Worm (Caenorhabditis elegans) whole organism, L4 larva: Measurements from ENCODE around the gene Y53G8AR.6.
"Not testable (repeated sequence)": the region's sequence is repeated elsewhere in the genome, so short reads cannot be mapped to it uniquely, and the experiment has no call there.

ENCODE experiments used
- D1046.2 ChIP-seq: fragments of 200-800 bp; sonication (Bioruptor generic); IDR thresholded peaks from 2 replicates; pipeline ENCODE4 v1.3.6; 2022; ENCODE audit warnings: missing genetic modification characterization, missing compliant biosample characterization
- F10B5.3 ChIP-seq: sonication (generic microtip); optimal IDR thresholded peaks from 2 replicates; lab custom pipeline; 2016; ENCODE audit warnings: mild to moderate bottlenecking, missing genetic modification characterization, missing compliant biosample characterization
- F26F4.8 ChIP-seq: fragments of 200-800 bp; sonication (Bioruptor generic); conservative IDR thresholded peaks from 2 replicates; pipeline ENCODE4 v1.3.6; 2022; ENCODE audit warnings: missing genetic modification characterization, missing compliant biosample characterization
- F49E8.2 ChIP-seq: sonication (generic microtip); optimal IDR thresholded peaks from 2 replicates; lab custom pipeline; 2016; ENCODE audit warnings: missing compliant biosample characterization, mild to moderate bottlenecking, missing genetic modification characterization, borderline replicate concordance
- Y48G9A.11 ChIP-seq: fragments of 200-800 bp; sonication (Bioruptor generic); IDR thresholded peaks from 2 replicates; pipeline ENCODE4 v1.3.6; 2022; ENCODE audit warnings: missing genetic modification reagents, missing genetic modification characterization, missing compliant biosample characterization
- Y75B8A.6 ChIP-seq: fragments of 200-800 bp; sonication (Bioruptor generic); IDR thresholded peaks from 2 replicates; pipeline ENCODE4 v1.3.6; 2022; ENCODE audit warnings: missing genetic modification reagents, missing genetic modification characterization, missing compliant biosample characterization
- ZK546.5 ChIP-seq, 2 experiments: sonication (generic microtip); optimal IDR thresholded peaks; 2 replicates each; lab custom pipeline; 2017; ENCODE audit warnings: missing biosample characterization in 2 of 2, missing genetic modification characterization in 2 of 2
- aha-1 ChIP-seq: fragments of 150-350 bp; peaks from one replicate; lab custom pipeline; 2014; ENCODE audit warnings: missing biosample characterization, missing genetic modification characterization
- aly-2 ChIP-seq: sonication (generic microtip); optimal IDR thresholded peaks from 2 replicates; lab custom pipeline; 2018; ENCODE audit warnings: missing biosample characterization, missing genetic modification characterization
- ama-1 ChIP-seq: fragments of 150-350 bp; optimal IDR thresholded peaks from 2 replicates; lab custom pipeline; 2014; ENCODE audit warnings: inconsistent platforms, mixed read lengths
- attf-4 ChIP-seq: sonication (generic microtip); optimal IDR thresholded peaks from 3 replicates; lab custom pipeline; 2017; ENCODE audit warnings: missing biosample characterization, missing genetic modification characterization
- ceh-28 ChIP-seq: fragments of 150-350 bp; optimal IDR thresholded peaks from 2 replicates; lab custom pipeline; 2014; ENCODE audit warnings: missing biosample characterization, missing genetic modification reagents, missing genetic modification characterization
- ctbp-1 ChIP-seq: fragments of 200-800 bp; sonication (Bioruptor generic); IDR thresholded peaks from 2 replicates; pipeline ENCODE4 v1.3.6; 2022; ENCODE audit warnings: missing genetic modification reagents, missing genetic modification characterization, missing compliant biosample characterization
- daf-8 ChIP-seq: fragments of 200-800 bp; sonication (Bioruptor generic); IDR thresholded peaks from 2 replicates; pipeline ENCODE4 v1.3.6; 2022; ENCODE audit warnings: missing genetic modification characterization, missing compliant biosample characterization
- gei-8 ChIP-seq: fragments of 200-800 bp; sonication (Bioruptor generic); optimal IDR thresholded peaks from 2 replicates; lab custom pipeline; 2018; ENCODE audit warnings: mild to moderate bottlenecking, missing genetic modification characterization, missing compliant biosample characterization
- hlh-11 ChIP-seq: fragments of 200-800 bp; sonication (Bioruptor generic); optimal IDR thresholded peaks from 2 replicates; lab custom pipeline; 2018; ENCODE audit warnings: mild to moderate bottlenecking, missing genetic modification characterization, missing compliant biosample characterization
- hlh-30 ChIP-seq: sonication (generic microtip); optimal IDR thresholded peaks from 2 replicates; lab custom pipeline; 2017; ENCODE audit warnings: antibody characterized with exemption, mild to moderate bottlenecking, missing genetic modification characterization, missing compliant biosample characterization; ENCODE audit not compliant: insufficient read depth
- hmg-1.1 ChIP-seq: fragments of 200-800 bp; sonication (Bioruptor generic); IDR thresholded peaks from 2 replicates; pipeline ENCODE4 v1.3.6; 2022; ENCODE audit warnings: missing genetic modification reagents, missing genetic modification characterization, missing compliant biosample characterization
- lin-29 ChIP-seq: fragments of 200-800 bp; sonication (Bioruptor generic); IDR thresholded peaks from 2 replicates; pipeline ENCODE4 v1.3.6; 2022; ENCODE audit warnings: missing genetic modification reagents, missing genetic modification characterization, missing compliant biosample characterization
- lin-38 ChIP-seq: fragments of 200-800 bp; sonication (Bioruptor generic); IDR thresholded peaks from 2 replicates; pipeline ENCODE4 v1.3.6; 2022; ENCODE audit warnings: missing genetic modification reagents, missing genetic modification characterization, missing compliant biosample characterization
- lin-39 ChIP-seq: fragments of 150-350 bp; optimal IDR thresholded peaks from 2 replicates; lab custom pipeline; 2014; ENCODE audit warnings: missing biosample characterization, missing genetic modification reagents, missing genetic modification characterization
- madf-5 ChIP-seq, 2 experiments: fragments of 200-800 bp; sonication (Bioruptor generic); IDR thresholded peaks; 2 replicates each; pipeline ENCODE4 v1.3.6; 2022; ENCODE audit warnings: missing compliant biosample characterization in 2 of 2, missing genetic modification characterization in 2 of 2
- mep-1 ChIP-seq: fragments of 150-350 bp; sonication (generic microtip); optimal IDR thresholded peaks from 3 replicates; lab custom pipeline; 2014; ENCODE audit warnings: missing biosample characterization, missing genetic modification characterization
- nhr-10 ChIP-seq: fragments of 150-350 bp; optimal IDR thresholded peaks from 2 replicates; lab custom pipeline; 2014; ENCODE audit warnings: missing biosample characterization, missing genetic modification characterization
- nhr-11 ChIP-seq: fragments of 150-350 bp; optimal IDR thresholded peaks from 2 replicates; lab custom pipeline; 2014; ENCODE audit warnings: missing biosample characterization, missing genetic modification characterization
- nhr-42 ChIP-seq: fragments of 200-800 bp; sonication (Bioruptor generic); IDR thresholded peaks from 2 replicates; pipeline ENCODE4 v1.3.6; 2022; ENCODE audit warnings: missing genetic modification characterization, missing compliant biosample characterization
- nhr-6 ChIP-seq: fragments of 150-350 bp; optimal IDR thresholded peaks from 2 replicates; lab custom pipeline; 2014; ENCODE audit warnings: missing biosample characterization, missing genetic modification characterization
- nhr-76 ChIP-seq: fragments of 150-350 bp; optimal IDR thresholded peaks from 2 replicates; lab custom pipeline; 2014; ENCODE audit warnings: missing biosample characterization, missing genetic modification characterization
- php-3 ChIP-seq: fragments of 200-800 bp; sonication (Bioruptor generic); IDR thresholded peaks from 2 replicates; pipeline ENCODE4 v1.3.6; 2022; ENCODE audit warnings: missing genetic modification reagents, missing genetic modification characterization, missing compliant biosample characterization
- set-16 ChIP-seq: fragments of 200-800 bp; sonication (Bioruptor generic); IDR thresholded peaks from 2 replicates; pipeline ENCODE4 v1.3.6; 2022; ENCODE audit warnings: missing genetic modification reagents, missing genetic modification characterization, missing compliant biosample characterization
- snpc-1.2 ChIP-seq: fragments of 200-800 bp; sonication (Bioruptor generic); IDR thresholded peaks from 2 replicates; pipeline ENCODE4 v1.3.6; 2022; ENCODE audit warnings: missing genetic modification reagents, missing genetic modification characterization, missing compliant biosample characterization
- tag-97 ChIP-seq: fragments of 200-800 bp; sonication (Bioruptor generic); IDR thresholded peaks from 2 replicates; pipeline ENCODE4 v1.3.6; 2022; ENCODE audit warnings: missing genetic modification characterization, missing compliant biosample characterization
- unc-130 ChIP-seq: sonication (generic microtip); optimal IDR thresholded peaks from 2 replicates; lab custom pipeline; 2016; ENCODE audit warnings: missing genetic modification reagents, missing genetic modification characterization, missing compliant biosample characterization
- zag-1 ChIP-seq: fragments of 150-350 bp; optimal IDR thresholded peaks from 2 replicates; lab custom pipeline; 2014; ENCODE audit warnings: missing biosample characterization, missing genetic modification characterization
- zip-11 ChIP-seq: fragments of 200-800 bp; sonication (Bioruptor generic); IDR thresholded peaks from 2 replicates; pipeline ENCODE4 v1.3.6; 2022; ENCODE audit warnings: missing genetic modification characterization, missing compliant biosample characterization
- ztf-11 ChIP-seq: fragments of 150-350 bp; optimal IDR thresholded peaks from 2 replicates; lab custom pipeline; 2014; ENCODE audit warnings: missing biosample characterization, missing genetic modification characterization

Gene Y53G8AR.6

ce11 chrIII:3323906-3324305 is 29.4 kb downstream of the Y53G8AR.6 start (continued):
- no peak for TF ChIP-seq ceh-28 (tag; lab: Kevin White, UChicago)
- TF ChIP-seq mep-1 (tag; lab: Kevin White, UChicago) = peak; percentile 61
- no peak for TF ChIP-seq Y75B8A.6
- peak; percentile 32 for TF ChIP-seq nhr-11 (tag; lab: Kevin White, UChicago)
- TF ChIP-seq snpc-1.2 (GFP tag; lab: Robert Waterston, UW) = no peak
- no peak for TF ChIP-seq lin-39
- TF ChIP-seq nhr-42 (GFP tag; lab: Robert Waterston, UW) = peak; percentile 65; the same call in 1 of the 2 replicates
- no peak for TF ChIP-seq F10B5.3
- no peak for TF ChIP-seq php-3
- TF ChIP-seq zip-11 (GFP tag; lab: Robert Waterston, UW) = no peak
- no peak for TF ChIP-seq madf-5 (GFP tag; IDR thresholded peaks at IDR 0.05; lab: Robert Waterston, UW)
- peak; percentile 8 for TF ChIP-seq nhr-6 (tag; lab: Kevin White, UChicago)
- no peak for TF ChIP-seq ZK546.5 (tag; optimal IDR thresholded peaks at IDR 0.05; lab: Kevin White, UChicago)
- no peak for TF ChIP-seq gei-8 (GFP tag; lab: Kevin White, UChicago)
- no peak for TF ChIP-seq ctbp-1 (GFP tag; lab: Robert Waterston, UW)
- no peak for TF ChIP-seq daf-8
- TF ChIP-seq hlh-11 (tag; lab: Kevin White, UChicago) = no peak
- no peak for TF ChIP-seq tag-97
- TF ChIP-seq F26F4.8 (GFP tag; lab: Robert Waterston, UW) = no peak
- no peak for TF ChIP-seq nhr-76
- no peak; the same call in 1 of the 2 replicates for TF ChIP-seq hmg-1.1 (GFP tag; lab: Robert Waterston, UW)
- peak; percentile 90 for TF ChIP-seq aha-1 (tag; lab: Kevin White, UChicago)
- TF ChIP-seq ztf-11 (tag; lab: Kevin White, UChicago) = no peak
- no peak for TF ChIP-seq aly-2 (tag; lab: Kevin White, UChicago)
- TF ChIP-seq Y48G9A.11 (GFP tag; lab: Robert Waterston, UW) = no peak

DNA sequence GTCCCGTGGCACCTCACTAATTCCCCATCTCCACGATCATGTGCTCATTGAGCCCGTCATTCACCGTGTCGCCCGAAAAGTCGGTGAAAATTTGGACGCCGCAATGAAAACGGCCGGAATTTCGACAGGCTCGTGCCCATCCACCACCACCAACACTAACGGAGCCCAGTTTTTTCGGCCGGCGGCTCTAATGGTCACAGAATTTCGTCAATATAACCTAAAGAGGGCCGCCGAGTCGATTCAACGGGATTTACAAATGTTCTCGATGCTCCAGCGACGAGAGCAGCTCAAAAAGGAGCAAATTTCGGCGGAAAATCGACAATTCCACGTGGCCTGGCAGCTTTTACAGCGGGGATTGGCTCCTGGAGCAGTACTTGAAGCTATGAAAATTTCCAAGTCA is 34.9 kb downstream of the Y53G8AR.6 start:
- TF ChIP-seq aha-1 (tag; lab: Kevin White, UChicago) = peak; percentile 94
- no peak for TF ChIP-seq lin-29 (GFP tag; lab: Robert Waterston, UW)

DNA sequence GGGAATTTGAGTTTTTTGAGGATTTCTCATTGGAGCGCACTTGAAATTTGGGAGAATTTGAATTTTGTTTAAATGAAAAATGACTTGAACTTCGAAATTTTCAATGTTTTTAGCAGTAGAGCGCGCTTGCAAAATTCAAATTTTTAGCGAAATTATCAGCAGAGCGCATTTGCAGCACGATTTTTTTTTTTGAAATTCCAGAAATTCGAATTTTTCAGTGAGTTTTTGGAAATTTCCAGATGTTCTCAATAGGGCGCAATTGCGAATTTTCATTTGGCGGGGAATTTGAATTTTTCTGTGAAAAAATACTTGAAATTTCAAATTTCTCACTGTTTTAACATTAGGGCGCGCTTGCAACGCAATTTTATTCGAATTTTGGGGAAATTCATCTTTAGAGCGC is 37.2 kb downstream of the Y53G8AR.6 start:
- TF ChIP-seq attf-4 (tag; lab: Kevin White, UChicago) (no peak), unc-130 (peak; percentile 23), mep-1 (tag; lab: Kevin White, UChicago) (no peak), F49E8.2 (peak; percentile 42), lin-38 (GFP tag; lab: Robert Waterston, UW) (peak; percentile 87), nhr-10 (tag; lab: Kevin White, UChicago) (no peak), hlh-30 (tag; lab: Kevin White, UChicago) (no peak), lin-39 (no peak)

DNA sequence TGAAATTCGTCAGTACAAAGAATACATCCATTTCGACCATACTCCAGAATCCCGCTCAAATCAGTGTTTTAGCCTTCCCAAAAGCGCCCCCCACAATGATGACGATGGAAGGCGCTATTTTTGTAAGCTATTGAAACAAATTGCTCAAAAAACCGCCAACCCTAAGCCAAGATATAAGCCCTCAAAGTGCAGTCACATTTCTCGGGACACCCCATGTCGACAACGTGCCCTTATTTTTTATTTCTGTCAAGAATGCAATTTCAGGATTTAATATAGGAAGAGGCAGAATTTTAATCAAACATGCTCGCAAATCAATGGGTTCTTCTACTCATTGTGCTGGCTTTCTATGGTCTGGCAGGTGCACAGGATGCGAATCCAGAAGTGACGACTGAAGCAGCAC is 38.2 kb downstream of the Y53G8AR.6 start, which contains the start of gene Y53G8AR.1:
TSS of gene Y53G8AR.1 (plus strand) at position 301 of the 400 bp plus-strand sequence.
- not testable (repeated sequence) for TF ChIP-seq zag-1 (tag; lab: Kevin White, UChicago); D1046.2 (GFP tag; lab: Robert Waterston, UW); ama-1 (lab: Kevin White, UChicago)

ce11 chrIII:3334264-3334663 is 39.7 kb downstream of the Y53G8AR.6 start:
- TF ChIP-seq set-16 (GFP tag; lab: Robert Waterston, UW) = peak; percentile 28; the same call in 1 of the 2 replicates
